Fruit fly (Drosophila melanogaster): ENCODE results near the gene ATPsynCF6.

ATPsynCF6 gene

dm6 chr3R:23314332-23314731 lies 41.5 kb downstream of the ATPsynCF6 start (continued):
- no peak for TF ChIP-seq pita (GFP tag; optimal IDR thresholded peaks at IDR 0.05)
- TF ChIP-seq unpg (GFP tag; optimal IDR thresholded peaks at IDR 0.05): peak; percentile 48
- peak; percentile 56 for TF ChIP-seq CG10543 (GFP tag; optimal IDR thresholded peaks at IDR 0.05)
- TF ChIP-seq onecut (GFP tag; IDR thresholded peaks at IDR 0.05): peak; percentile 56; the same call in 1 of the 2 replicates
- TF ChIP-seq rib (GFP tag; IDR thresholded peaks at IDR 0.05): no peak
- TF ChIP-seq seq (GFP tag; IDR thresholded peaks at IDR 0.05): peak; percentile 61; the same call in 1 of the 2 replicates
- TF ChIP-seq trem (tag; optimal IDR thresholded peaks at IDR 0.05): peak; percentile 27
- peak; percentile 20; the same call in 1 of the 2 replicates for TF ChIP-seq CG32532 (GFP tag; IDR thresholded peaks at IDR 0.05)
- peak; percentile 49 for TF ChIP-seq abd-A (tag; optimal IDR thresholded peaks at IDR 0.05)
- TF ChIP-seq CG2116 (GFP tag; optimal IDR thresholded peaks at IDR 0.05): peak; percentile 21
- peak; percentile 20 for TF ChIP-seq salm (tag; optimal IDR thresholded peaks at IDR 0.05)
- TF ChIP-seq gce (GFP tag; IDR thresholded peaks at IDR 0.05): peak; percentile 77; the same call in 2 of the 3 replicates
- peak; percentile 12 for TF ChIP-seq CG9437 (GFP tag; optimal IDR thresholded peaks at IDR 0.05)
- TF ChIP-seq repo (GFP tag; optimal IDR thresholded peaks at IDR 0.05): peak; percentile 13
- TF ChIP-seq hkb (optimal IDR thresholded peaks at IDR 0.05): no peak
- TF ChIP-seq hkb (GFP tag; IDR thresholded peaks at IDR 0.05): peak; percentile 53; the same call in 1 of the 2 replicates
- peak; percentile 7 for TF ChIP-seq CG1603 (tag; optimal IDR thresholded peaks at IDR 0.05)
- TF ChIP-seq Hmr (GFP tag; optimal IDR thresholded peaks at IDR 0.05): peak; percentile 31
- no peak for TF ChIP-seq Hmx (GFP tag; optimal IDR thresholded peaks at IDR 0.05)
- TF ChIP-seq h (optimal IDR thresholded peaks at IDR 0.05): no peak
- no peak for TF ChIP-seq CG10209 (GFP tag; optimal IDR thresholded peaks at IDR 0.05)
- peak; percentile 61 for TF ChIP-seq scrt (GFP tag; optimal IDR thresholded peaks at IDR 0.05)
- peak; percentile 22; the same call in 2 of the 3 replicates for TF ChIP-seq CG34224 (GFP tag; IDR thresholded peaks at IDR 0.05; ENCODE audit: partially characterized antibody)
- peak; percentile 1 for TF ChIP-seq CG12769 (tag; optimal IDR thresholded peaks at IDR 0.05)
- TF ChIP-seq eyg (GFP tag; optimal IDR thresholded peaks at IDR 0.05): peak; percentile 23
- peak; percentile 48; the same call in 1 of the 2 replicates for TF ChIP-seq HLH3B (GFP tag; IDR thresholded peaks at IDR 0.05)
- TF ChIP-seq CG2678 (tag; optimal IDR thresholded peaks at IDR 0.05): peak; percentile 34
- TF ChIP-seq CG15011 (GFP tag; optimal IDR thresholded peaks at IDR 0.05): peak; percentile 18
- TF ChIP-seq CG4328 (GFP tag; optimal IDR thresholded peaks at IDR 0.05): peak; percentile 56
- 0 out of 2 replicates have a peak, but pooled peaks have one; percentile 5 for TF ChIP-seq CG14441 (GFP tag; IDR thresholded peaks at IDR 0.05)
- peak; percentile 24 for TF ChIP-seq CG7839 (tag; optimal IDR thresholded peaks at IDR 0.05)
- TF ChIP-seq fd64A (GFP tag; optimal IDR thresholded peaks at IDR 0.05): peak; percentile 54

- TF ChIP-seq Gsc (GFP tag; IDR thresholded peaks at IDR 0.05) (no peak), CG4404 (GFP tag; IDR thresholded peaks at IDR 0.05) (no peak)
Measured at dm6 chr3R:23312796-23313195, 43.1 kb downstream of the ATPsynCF6 start.

dm6 chr3R:23310151-23310550 lies 45.7 kb downstream of the ATPsynCF6 start:
- TF ChIP-seq CoRest (tag; optimal IDR thresholded peaks at IDR 0.05) (peak; percentile 19), dysf (GFP tag; IDR thresholded peaks at IDR 0.05) (0 out of 3 replicates have a peak, but pooled peaks have one; percentile 33), CG18476 (GFP tag; optimal IDR thresholded peaks at IDR 0.05) (no peak), Hr51 (GFP tag; optimal IDR thresholded peaks at IDR 0.05) (peak in 1 of 2 experiments; percentile 48), PHDP (tag; optimal IDR thresholded peaks at IDR 0.05) (no peak), dmrt99B (tag; optimal IDR thresholded peaks at IDR 0.05) (peak; percentile 14), lov (optimal IDR thresholded peaks at IDR 0.05) (no peak), lov (GFP tag; IDR thresholded peaks at IDR 0.05) (no peak), Oli (tag; optimal IDR thresholded peaks at IDR 0.05) (peak; percentile 28), CG14710 (tag; optimal IDR thresholded peaks at IDR 0.05) (no peak), CG12391 (tag; optimal IDR thresholded peaks at IDR 0.05) (peak; percentile 22), CG1529 (GFP tag; optimal IDR thresholded peaks at IDR 0.05) (no peak), zen (tag; optimal IDR thresholded peaks at IDR 0.05) (no peak), CG30403 (GFP tag; optimal IDR thresholded peaks at IDR 0.05) (peak; percentile 20), CG7839 (tag; optimal IDR thresholded peaks at IDR 0.05) (peak; percentile 25), CG18262 (tag; optimal IDR thresholded peaks at IDR 0.05) (peak; percentile 31), CG2678 (tag; optimal IDR thresholded peaks at IDR 0.05) (peak; percentile 17), NfI (GFP tag; optimal IDR thresholded peaks at IDR 0.05) (no peak)

Data from whole organism, embryonic.